Fruit fly (Drosophila melanogaster) whole organism: Measurements from ENCODE around the gene CG9512.

Source experiments
- pan ChIP-seq: fragments of >200 bp; optimal IDR thresholded peaks from 2 replicates; lab custom pipeline; 2017
- psq ChIP-seq: fragments of >200 bp; optimal IDR thresholded peaks from 2 replicates; lab custom pipeline; 2017

dm6 chrX:14858951-14859350, 46.4 kb downstream of the CG9512 start, which contains the start of gene CG46399:
- no peak for TF ChIP-seq psq (lab: Kevin White, UChicago)
- no peak for TF ChIP-seq pan (lab: Kevin White, UChicago)
